Worm (Caenorhabditis elegans): ENCODE data around the gene nhr-183.

DNA sequence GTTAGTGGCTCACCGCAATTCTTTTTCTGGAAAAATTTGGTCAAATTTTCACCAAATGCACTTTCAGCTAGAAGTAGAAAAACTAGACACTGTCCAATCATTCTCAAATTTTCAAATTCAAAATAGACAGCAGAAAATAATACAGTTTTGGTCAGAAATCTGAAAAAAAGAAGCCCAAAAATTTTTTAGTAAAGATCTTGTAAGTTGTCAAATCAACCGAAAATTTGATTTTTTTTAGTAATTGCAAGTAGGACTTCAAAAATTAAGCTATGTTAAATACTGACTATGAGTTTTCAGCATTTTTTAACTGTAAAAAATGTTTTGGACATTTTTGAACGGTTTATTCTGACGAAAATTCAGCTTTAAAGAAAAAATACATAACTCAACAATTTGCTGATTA is 36.5 kb upstream of the nhr-183 start, which contains the start of gene Y19D10B.8:
- TF ChIP-seq nhr-11 (tag; optimal IDR thresholded peaks at IDR 0.05) (no peak), zag-1 (tag; optimal IDR thresholded peaks at IDR 0.05) (no peak), lin-39 (tag; optimal IDR thresholded peaks at IDR 0.05) (no peak), unc-39 (tag; optimal IDR thresholded peaks at IDR 0.05) (no peak), R02D3.7 (tag; optimal IDR thresholded peaks at IDR 0.05) (no peak), nhr-237 (tag; optimal IDR thresholded peaks at IDR 0.05) (no peak), elt-3 (tag; optimal IDR thresholded peaks at IDR 0.05) (no peak), skn-1 (tag; optimal IDR thresholded peaks at IDR 0.05) (no peak), nhr-77 (tag; optimal IDR thresholded peaks at IDR 0.05) (no peak), snpc-4 (tag; optimal IDR thresholded peaks at IDR 0.05) (no peak), nhr-12 (tag; optimal IDR thresholded peaks at IDR 0.05) (no peak), sea-2 (GFP tag; optimal IDR thresholded peaks at IDR 0.05) (no peak), unc-62 (GFP tag; optimal IDR thresholded peaks at IDR 0.05) (no peak), ceh-16 (tag; optimal IDR thresholded peaks at IDR 0.05) (no peak)

Data from whole organism, L3 larva.